Worm (Caenorhabditis elegans): ENCODE results near the gene alg-2.

The alg-2 gene

DNA sequence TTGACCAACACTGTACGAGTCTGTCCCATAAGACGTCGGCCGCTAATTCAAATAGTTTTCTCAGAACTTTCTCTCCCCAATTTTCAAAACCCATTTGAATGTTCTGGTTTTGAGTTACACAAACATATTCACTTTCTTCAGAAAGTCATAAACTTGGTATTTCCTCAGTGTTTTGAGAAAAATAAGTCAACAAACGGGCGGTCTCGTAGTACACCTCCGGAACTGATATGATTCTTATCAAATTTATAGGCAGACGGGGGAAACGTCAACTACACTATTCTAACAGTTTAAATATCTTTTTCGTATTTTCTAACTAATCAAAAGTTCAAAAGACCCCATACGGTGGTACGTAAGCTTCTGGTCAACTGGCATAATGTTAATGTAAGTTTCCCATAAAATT is 11.2 kb downstream of the alg-2 start:
- TF ChIP-seq tra-4 (tag; optimal IDR thresholded peaks at IDR 0.05) (no peak), hmbx-1 (tag; optimal IDR thresholded peaks at IDR 0.05) (no peak), tbx-11 (GFP tag; IDR thresholded peaks at IDR 0.05) (no peak), hnd-1 (tag; optimal IDR thresholded peaks at IDR 0.05) (no peak), F13C5.2 (tag; optimal IDR thresholded peaks at IDR 0.05) (no peak), aly-1 (tag; optimal IDR thresholded peaks at IDR 0.05) (no peak), ceh-36 (tag; optimal IDR thresholded peaks at IDR 0.05) (no peak), ama-1 (optimal IDR thresholded peaks at IDR 0.05) (no peak), sea-1 (GFP tag; conservative IDR thresholded peaks at IDR 0.05) (no peak), flt-1 (GFP tag; IDR thresholded peaks at IDR 0.05) (no peak), hmg-4 (GFP tag; optimal IDR thresholded peaks at IDR 0.05) (no peak), tbx-37 (GFP tag; conservative IDR thresholded peaks at IDR 0.05) (no peak), B0310.2 (tag; optimal IDR thresholded peaks at IDR 0.05) (no peak)

DNA sequence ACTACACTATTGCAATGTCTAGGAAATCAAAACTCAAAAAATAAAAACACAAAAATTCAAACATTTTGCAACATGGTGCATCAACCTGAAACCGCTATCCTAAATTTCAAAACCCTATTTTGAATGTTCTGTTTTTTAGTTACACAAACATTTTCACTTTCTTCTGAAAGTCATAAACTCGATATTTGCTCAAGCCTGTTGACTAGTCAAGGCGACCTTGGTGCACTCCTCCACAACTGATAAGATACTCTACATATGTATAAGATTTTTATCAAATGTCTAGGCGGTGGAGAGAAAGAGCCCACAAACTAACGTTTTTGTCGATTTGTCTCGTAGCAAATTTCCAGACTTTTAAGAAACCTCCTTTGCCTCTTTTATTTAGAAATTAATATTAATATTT is 15.0 kb downstream of the alg-2 start, which contains the start of gene T07D3.4:
T07D3.4 (plus strand) TSS at position 286 of the 400 bp plus-strand sequence.
- no peak for TF ChIP-seq scrt-1 (GFP tag; IDR thresholded peaks at IDR 0.05)
- TF ChIP-seq ceh-13 (GFP tag; optimal IDR thresholded peaks at IDR 0.05), result no peak
- no peak for TF ChIP-seq hnd-1 (tag; optimal IDR thresholded peaks at IDR 0.05)
- TF ChIP-seq B0310.2 (tag; optimal IDR thresholded peaks at IDR 0.05), result no peak
- TF ChIP-seq ceh-36 (tag; optimal IDR thresholded peaks at IDR 0.05), result no peak
- no peak for TF ChIP-seq tbx-11 (GFP tag; IDR thresholded peaks at IDR 0.05)
- no peak for TF ChIP-seq pes-1 (GFP tag; IDR thresholded peaks at IDR 0.05)
- no peak for TF ChIP-seq ets-7 (tag; optimal IDR thresholded peaks at IDR 0.05)
- TF ChIP-seq hmbx-1 (tag; optimal IDR thresholded peaks at IDR 0.05), result no peak
- TF ChIP-seq tbx-37 (GFP tag; conservative IDR thresholded peaks at IDR 0.05), result no peak
- no peak for TF ChIP-seq F13C5.2 (tag; optimal IDR thresholded peaks at IDR 0.05)

DNA sequence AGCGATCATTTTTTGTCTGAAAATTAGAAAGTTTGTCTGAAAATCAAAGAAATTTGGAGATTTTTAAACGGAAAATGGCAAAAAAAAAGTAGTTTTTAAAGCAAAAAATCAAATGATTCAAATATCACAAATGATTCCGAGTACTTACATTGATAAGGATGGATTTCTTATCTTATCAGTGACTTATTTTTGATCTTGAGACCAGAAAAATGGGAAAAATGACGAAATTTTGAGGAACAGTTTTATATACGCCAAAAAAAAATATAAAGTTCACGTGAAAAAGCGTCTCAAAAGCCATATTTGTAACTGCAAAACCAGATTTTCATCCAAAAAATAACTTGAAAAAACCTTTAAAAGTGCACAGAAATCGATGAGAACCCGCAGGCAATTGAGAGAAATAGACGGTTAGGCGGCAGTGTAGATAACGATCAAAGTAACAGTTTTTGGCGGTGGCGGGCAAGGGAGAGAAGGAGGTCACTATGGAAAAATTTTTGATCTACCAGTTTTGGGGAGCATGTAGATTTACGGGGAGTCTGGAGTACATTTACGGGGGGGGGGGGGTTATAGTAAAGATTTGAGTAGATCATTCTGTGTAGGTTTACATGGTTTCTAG is 27.8 kb downstream of the alg-2 start, which contains the start of gene T07D3.9:
T07D3.9 (minus strand) TSS at position 194 of the 613 bp plus-strand sequence.
- no peak for TF ChIP-seq F13C5.2 (tag; optimal IDR thresholded peaks at IDR 0.05)
- TF ChIP-seq B0310.2 (tag; optimal IDR thresholded peaks at IDR 0.05), result no peak
- TF ChIP-seq tbx-37 (GFP tag; conservative IDR thresholded peaks at IDR 0.05), result no peak
- no peak for TF ChIP-seq pes-1 (GFP tag; IDR thresholded peaks at IDR 0.05)

DNA sequence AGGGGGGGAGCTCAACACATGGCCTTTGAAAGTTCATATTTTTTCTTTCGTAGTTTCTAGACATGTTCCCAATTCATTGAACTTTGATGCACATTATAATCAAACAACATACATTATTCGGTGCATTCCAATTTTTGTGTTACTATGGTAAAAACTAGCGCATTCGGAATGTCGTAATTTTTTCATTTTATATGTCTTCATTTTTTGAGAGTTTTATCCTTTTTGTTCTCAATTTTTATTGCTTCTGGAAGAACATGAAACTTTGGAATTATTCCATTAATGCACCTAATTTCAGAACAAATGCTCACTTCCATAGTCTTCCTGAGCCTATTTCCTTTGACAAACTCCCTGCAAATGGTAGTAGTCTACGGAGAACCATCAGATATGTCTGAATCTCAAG is 28.6 kb downstream of the alg-2 start, which contains the start of gene T07D3.2:
T07D3.2 (plus strand) TSS at position 301 of the 400 bp plus-strand sequence.
- TF ChIP-seq hnd-1 (tag; optimal IDR thresholded peaks at IDR 0.05) (no peak), ceh-13 (GFP tag; optimal IDR thresholded peaks at IDR 0.05) (no peak), B0310.2 (tag; optimal IDR thresholded peaks at IDR 0.05) (no peak), aly-1 (tag; optimal IDR thresholded peaks at IDR 0.05) (no peak), ama-1 (optimal IDR thresholded peaks at IDR 0.05) (no peak)

DNA sequence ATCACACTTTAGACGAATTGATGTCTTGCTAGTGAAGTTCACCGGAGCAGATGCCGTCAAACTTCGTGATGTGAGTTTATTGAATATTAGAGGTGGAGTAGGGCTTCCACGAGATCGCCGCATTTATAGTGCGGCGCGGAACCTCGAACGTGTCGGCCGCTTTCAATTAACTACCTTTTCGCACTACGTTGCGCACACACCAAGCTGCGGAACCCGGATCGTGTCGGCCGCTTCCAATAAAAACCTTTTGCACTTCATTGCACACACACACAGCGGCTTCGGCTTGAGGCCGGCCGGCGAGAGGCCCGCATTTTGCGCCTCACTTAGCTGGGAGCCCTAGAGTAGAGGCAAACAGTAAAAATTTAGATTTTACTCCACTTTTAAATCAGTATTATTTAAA is 32.3 kb downstream of the alg-2 start:
- TF ChIP-seq scrt-1 (GFP tag; IDR thresholded peaks at IDR 0.05) (no peak), ceh-13 (GFP tag; optimal IDR thresholded peaks at IDR 0.05) (no peak), pes-1 (GFP tag; IDR thresholded peaks at IDR 0.05) (peak; percentile 37; the same call in 1 of the 2 replicates), hmg-4 (GFP tag; optimal IDR thresholded peaks at IDR 0.05) (no peak), sea-1 (GFP tag; conservative IDR thresholded peaks at IDR 0.05) (0 out of 2 replicates have a peak, but pooled peaks have one; percentile 29)

DNA sequence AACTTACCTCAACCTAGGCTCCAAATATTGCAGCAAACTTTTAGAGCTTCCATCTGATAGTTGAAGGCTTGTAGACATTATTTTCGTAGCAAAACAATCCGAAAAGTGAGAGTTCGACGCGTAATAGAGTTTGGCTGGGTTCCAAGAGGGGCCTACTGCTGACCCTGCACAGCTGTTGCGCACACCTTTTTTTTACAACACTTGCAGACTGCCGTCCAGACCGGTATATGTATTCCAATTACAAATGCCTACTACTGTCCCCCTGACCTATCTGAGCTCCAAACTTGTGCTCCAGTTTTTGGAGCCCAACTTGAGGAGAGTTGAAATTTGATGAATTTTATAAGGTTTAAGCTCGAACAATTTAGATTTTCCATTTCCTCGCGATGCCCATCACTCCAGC is 36.5 kb downstream of the alg-2 start, which contains the start of the genes fbxc-24 and fbxc-27:
fbxc-24 (minus strand) TSS at position 101 of the 400 bp plus-strand sequence.
fbxc-27 (plus strand) TSS at position 216 of the 400 bp plus-strand sequence.
- no peak for TF ChIP-seq ama-1 (optimal IDR thresholded peaks at IDR 0.05)
- TF ChIP-seq flt-1 (GFP tag; IDR thresholded peaks at IDR 0.05), result no peak

DNA sequence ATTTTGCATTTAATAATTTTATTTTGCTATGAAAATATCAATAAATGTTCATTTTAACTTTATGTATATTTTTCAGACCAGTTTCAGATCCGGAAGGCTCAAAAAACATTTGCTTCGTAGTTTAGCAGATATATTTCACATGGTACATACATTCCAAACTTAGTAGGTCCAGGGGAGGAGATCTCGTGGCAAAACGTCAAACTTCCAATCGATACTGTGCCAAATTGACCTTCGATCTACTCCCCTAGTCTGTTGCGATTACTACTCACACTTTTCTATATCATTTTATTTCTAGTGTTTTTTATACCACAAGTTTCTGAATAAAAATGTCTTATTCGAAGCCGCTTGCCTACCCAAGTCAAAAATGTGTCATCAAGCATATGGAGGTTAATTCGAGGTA is 38.7 kb downstream of the alg-2 start, which contains the start of gene fbxc-31:
fbxc-31 (plus strand) TSS at position 301 of the 400 bp plus-strand sequence.
- TF ChIP-seq hmg-4 (GFP tag; optimal IDR thresholded peaks at IDR 0.05), result no peak
- TF ChIP-seq ama-1 (optimal IDR thresholded peaks at IDR 0.05), result no peak
- no peak for TF ChIP-seq tbx-11 (GFP tag; IDR thresholded peaks at IDR 0.05)
- no peak for TF ChIP-seq scrt-1 (GFP tag; IDR thresholded peaks at IDR 0.05)
- TF ChIP-seq ceh-13 (GFP tag; optimal IDR thresholded peaks at IDR 0.05), result no peak
- no peak for TF ChIP-seq tbx-37 (GFP tag; conservative IDR thresholded peaks at IDR 0.05)
- no peak for TF ChIP-seq F13C5.2 (tag; optimal IDR thresholded peaks at IDR 0.05)
- TF ChIP-seq B0310.2 (tag; optimal IDR thresholded peaks at IDR 0.05), result no peak
- TF ChIP-seq hmbx-1 (tag; optimal IDR thresholded peaks at IDR 0.05), result no peak
- TF ChIP-seq ets-7 (tag; optimal IDR thresholded peaks at IDR 0.05), result no peak
- no peak for TF ChIP-seq pes-1 (GFP tag; IDR thresholded peaks at IDR 0.05)
- TF ChIP-seq hnd-1 (tag; optimal IDR thresholded peaks at IDR 0.05), result no peak
- TF ChIP-seq tra-4 (tag; optimal IDR thresholded peaks at IDR 0.05), result no peak
- no peak for TF ChIP-seq flt-1 (GFP tag; IDR thresholded peaks at IDR 0.05)
- no peak for TF ChIP-seq ceh-36 (tag; optimal IDR thresholded peaks at IDR 0.05)
- TF ChIP-seq sea-1 (GFP tag; conservative IDR thresholded peaks at IDR 0.05), result no peak
- no peak for TF ChIP-seq aly-1 (tag; optimal IDR thresholded peaks at IDR 0.05)

DNA sequence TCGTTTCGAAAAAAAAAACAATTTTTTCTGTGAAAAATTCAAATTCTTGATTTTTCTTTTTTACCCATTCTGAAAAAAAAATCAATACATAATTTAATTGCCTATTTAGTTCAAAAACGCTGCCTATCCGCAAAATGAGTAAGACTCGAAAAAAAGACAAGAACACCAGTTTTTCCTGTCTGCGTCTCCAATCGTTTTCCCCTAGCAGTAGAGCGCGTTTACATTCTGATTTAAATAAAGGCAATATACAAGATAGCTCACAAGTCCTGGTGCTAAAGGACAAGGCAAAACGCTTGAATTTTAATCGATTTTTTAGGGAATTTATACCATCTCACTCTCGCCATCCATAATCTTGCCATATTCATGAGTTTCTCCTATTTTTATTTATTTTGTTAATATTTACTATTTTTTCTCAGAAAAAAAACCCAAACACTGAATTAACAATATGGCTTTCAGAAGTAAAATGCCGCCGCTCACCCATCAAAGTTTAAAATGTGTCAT is 40.3 kb downstream of the alg-2 start, which contains the start of gene fbxc-33:
fbxc-33 (plus strand) TSS at position 451 of the 501 bp plus-strand sequence.
- TF ChIP-seq sea-1 (GFP tag; conservative IDR thresholded peaks at IDR 0.05) (no peak), hnd-1 (tag; optimal IDR thresholded peaks at IDR 0.05) (no peak), hmbx-1 (tag; optimal IDR thresholded peaks at IDR 0.05) (no peak), flt-1 (GFP tag; IDR thresholded peaks at IDR 0.05) (no peak), ceh-36 (tag; optimal IDR thresholded peaks at IDR 0.05) (no peak), ceh-13 (GFP tag; optimal IDR thresholded peaks at IDR 0.05) (no peak), aly-1 (tag; optimal IDR thresholded peaks at IDR 0.05) (no peak), hmg-4 (GFP tag; optimal IDR thresholded peaks at IDR 0.05) (no peak), ets-7 (tag; optimal IDR thresholded peaks at IDR 0.05) (no peak), tra-4 (tag; optimal IDR thresholded peaks at IDR 0.05) (no peak), ama-1 (optimal IDR thresholded peaks at IDR 0.05) (no peak), scrt-1 (GFP tag; IDR thresholded peaks at IDR 0.05) (no peak), F13C5.2 (tag; optimal IDR thresholded peaks at IDR 0.05) (no peak), B0310.2 (tag; optimal IDR thresholded peaks at IDR 0.05) (no peak), tbx-11 (GFP tag; IDR thresholded peaks at IDR 0.05) (no peak), tbx-37 (GFP tag; conservative IDR thresholded peaks at IDR 0.05) (no peak), pes-1 (GFP tag; IDR thresholded peaks at IDR 0.05) (no peak)
